Worm (Caenorhabditis elegans): Measurements from ENCODE around the gene F14H3.12.
"Not testable (repeated sequence)": the region's sequence is repeated elsewhere in the genome, so short reads cannot be mapped to it uniquely, and the experiment has no call there.

Gene F14H3.12

DNA sequence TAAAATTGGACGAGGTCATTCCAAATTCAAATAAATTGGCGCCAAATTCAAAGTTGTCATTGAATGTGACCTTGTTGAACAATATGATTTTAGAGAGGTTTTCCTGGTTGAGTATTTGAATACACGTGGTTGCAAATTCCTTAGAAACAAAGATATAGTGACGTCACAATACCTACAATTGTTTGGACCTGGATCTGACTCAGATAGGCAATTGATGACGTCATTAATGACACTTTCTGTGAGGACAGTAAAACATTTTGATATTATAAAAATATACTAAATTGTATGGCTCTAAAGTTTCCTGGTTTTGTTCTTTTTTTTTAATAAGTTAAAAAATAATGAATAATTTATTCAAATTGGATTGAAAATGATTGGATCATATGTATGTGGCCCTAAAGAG, 33.7 kb downstream of the F14H3.12 start:
- TF ChIP-seq nhr-129 (tag; optimal IDR thresholded peaks at IDR 0.05), result no peak
- no peak for TF ChIP-seq nhr-12 (tag; optimal IDR thresholded peaks at IDR 0.05)
- no peak for TF ChIP-seq nhr-77 (tag; optimal IDR thresholded peaks at IDR 0.05)
- no peak for TF ChIP-seq R02D3.7 (tag; optimal IDR thresholded peaks at IDR 0.05)
- no peak for TF ChIP-seq lin-13 (GFP tag; optimal IDR thresholded peaks at IDR 0.05)
- no peak for TF ChIP-seq lin-39 (tag; optimal IDR thresholded peaks at IDR 0.05)

- TF ChIP-seq nhr-25 (tag; optimal IDR thresholded peaks at IDR 0.05) (peak; percentile 85), fos-1 (tag; optimal IDR thresholded peaks at IDR 0.05) (peak; percentile 49), F13H6.1 (tag; optimal IDR thresholded peaks at IDR 0.05) (peak; percentile 27), nhr-129 (tag; optimal IDR thresholded peaks at IDR 0.05) (peak; percentile 27), lin-13 (GFP tag; optimal IDR thresholded peaks at IDR 0.05) (peak; percentile 24), ceh-16 (tag; optimal IDR thresholded peaks at IDR 0.05) (peak; percentile 95), sma-3 (GFP tag; optimal IDR thresholded peaks at IDR 0.05) (peak; percentile 39), sma-9 (GFP tag; optimal IDR thresholded peaks at IDR 0.05) (peak; percentile 59), nhr-6 (tag; optimal IDR thresholded peaks at IDR 0.05) (peak; percentile 52), lsy-2 (tag; optimal IDR thresholded peaks at IDR 0.05) (peak in 1 of 2 experiments; percentile 38)
- TF ChIP-seq sma-9 (tag; optimal IDR thresholded peaks at IDR 0.05), result not testable (repeated sequence)
These were observed 34.8 kb downstream of the F14H3.12 start, which contains the start of the genes his-4 and his-3 for ce11 chrV:16040140-16040827. TSS of gene his-4 (minus strand) at chrV:16040515. TSS of gene his-3 (plus strand) at chrV:16040808.

ce11 chrV:16036166-16036565, 39.0 kb downstream of the F14H3.12 start, which contains the start of gene T10C6.10:
TSS of gene T10C6.10 (plus strand) at chrV:16036413.
- no peak for TF ChIP-seq ztf-1 (GFP tag; conservative IDR thresholded peaks at IDR 0.05)
- no peak for TF ChIP-seq gmeb-1 (tag; optimal IDR thresholded peaks at IDR 0.05)
- no peak for TF ChIP-seq nhr-10 (tag; optimal IDR thresholded peaks at IDR 0.05)
- TF ChIP-seq mab-5 (tag; optimal IDR thresholded peaks at IDR 0.05), result no peak
- TF ChIP-seq Y55F3AM.14 (GFP tag; optimal IDR thresholded peaks at IDR 0.05), result no peak
- TF ChIP-seq mdl-1 (tag; optimal IDR thresholded peaks at IDR 0.05), result no peak
- no peak for TF ChIP-seq mbf-1 (tag; optimal IDR thresholded peaks at IDR 0.05)
- TF ChIP-seq unc-39 (tag; optimal IDR thresholded peaks at IDR 0.05), result no peak
- no peak for TF ChIP-seq ceh-16 (tag; optimal IDR thresholded peaks at IDR 0.05)
- no peak for TF ChIP-seq aly-2 (tag; optimal IDR thresholded peaks at IDR 0.05)
- TF ChIP-seq ztf-4 (tag; optimal IDR thresholded peaks at IDR 0.05), result no peak

ce11 chrV:16033491-16033890, 41.6 kb downstream of the F14H3.12 start:
- TF ChIP-seq lin-13 (GFP tag; optimal IDR thresholded peaks at IDR 0.05), result no peak
- no peak for TF ChIP-seq mdl-1 (tag; optimal IDR thresholded peaks at IDR 0.05)
- no peak for TF ChIP-seq R02D3.7 (tag; optimal IDR thresholded peaks at IDR 0.05)

ce11 chrV:16032761-16033160, 42.4 kb downstream of the F14H3.12 start, which contains the start of gene T10C6.16:
TSS of gene T10C6.16 (minus strand) at chrV:16033005.
- TF ChIP-seq ztf-11 (tag; optimal IDR thresholded peaks at IDR 0.05) (no peak), nhr-237 (tag; optimal IDR thresholded peaks at IDR 0.05) (no peak), R02D3.7 (tag; optimal IDR thresholded peaks at IDR 0.05) (no peak), ztf-4 (tag; optimal IDR thresholded peaks at IDR 0.05) (no peak), unc-39 (tag; optimal IDR thresholded peaks at IDR 0.05) (no peak), aly-2 (tag; optimal IDR thresholded peaks at IDR 0.05) (no peak), nhr-12 (tag; optimal IDR thresholded peaks at IDR 0.05) (no peak), F13H6.1 (tag; optimal IDR thresholded peaks at IDR 0.05) (no peak), snpc-4 (tag; optimal IDR thresholded peaks at IDR 0.05) (no peak), lin-13 (GFP tag; optimal IDR thresholded peaks at IDR 0.05) (no peak), nhr-25 (tag; optimal IDR thresholded peaks at IDR 0.05) (no peak), crh-2 (tag; optimal IDR thresholded peaks at IDR 0.05) (no peak), ZK546.5 (tag; optimal IDR thresholded peaks at IDR 0.05) (no peak), zag-1 (tag; optimal IDR thresholded peaks at IDR 0.05) (no peak), nhr-21 (tag; optimal IDR thresholded peaks at IDR 0.05) (no peak), sma-3 (GFP tag; optimal IDR thresholded peaks at IDR 0.05) (no peak)

DNA sequence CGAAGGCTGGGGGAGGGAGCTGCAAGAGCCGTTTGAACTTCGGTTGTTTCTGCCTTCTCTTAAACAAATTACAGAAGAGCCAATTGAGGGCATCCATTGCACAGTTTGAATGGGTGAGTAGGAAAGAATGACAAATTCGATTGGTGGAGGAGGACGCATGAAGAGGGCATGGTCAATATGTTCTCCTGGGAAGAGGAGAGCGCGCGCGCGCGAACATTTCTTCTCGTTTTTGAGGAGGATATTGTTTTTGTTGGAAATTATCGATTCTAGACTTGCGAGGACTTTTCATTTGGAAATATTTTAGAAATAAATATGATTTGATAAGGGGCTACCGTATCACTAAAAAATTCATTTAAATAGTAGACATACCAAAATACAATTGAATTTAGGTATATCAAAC, 43.6 kb downstream of the F14H3.12 start, which contains the start of gene T10C6.7:
T10C6.7 (minus strand) TSS at position 143 of the 400 bp plus-strand sequence.
- TF ChIP-seq elt-1 (tag; optimal IDR thresholded peaks at IDR 0.05) (no peak), nhr-77 (tag; optimal IDR thresholded peaks at IDR 0.05) (no peak), Y55F3AM.14 (GFP tag; optimal IDR thresholded peaks at IDR 0.05) (no peak), ceh-82 (tag; optimal IDR thresholded peaks at IDR 0.05) (no peak), gmeb-1 (tag; optimal IDR thresholded peaks at IDR 0.05) (no peak), egl-27 (tag; optimal IDR thresholded peaks at IDR 0.05) (no peak), nhr-10 (tag; optimal IDR thresholded peaks at IDR 0.05) (no peak), nhr-12 (tag; optimal IDR thresholded peaks at IDR 0.05) (no peak), ztf-4 (tag; optimal IDR thresholded peaks at IDR 0.05) (no peak)

Data from whole organism, L2 larva.